Fruit fly (Drosophila melanogaster) whole organism, prepupa: ENCODE data around the gene PGRP-LC.
A peak's percentile ranks its signal among the peaks of the same experiment; 100 is the strongest.

Source experiments
- CG10631 ChIP-seq: fragments of 200-800 bp; sonication (Bioruptor generic); optimal IDR thresholded peaks from 2 replicates; lab custom pipeline; 2016; ENCODE audit warnings: missing biosample characterization, missing genetic modification characterization
- CG10669 ChIP-seq: fragments of 200-800 bp; sonication (Bioruptor generic); optimal IDR thresholded peaks from 3 replicates; lab custom pipeline; 2018; ENCODE audit warnings: missing biosample characterization, mild to moderate bottlenecking, missing genetic modification characterization, moderate library complexity
- CG11294 ChIP-seq: fragments of 200-800 bp; sonication (Bioruptor generic); IDR thresholded peaks from 2 replicates; pipeline ENCODE4 v1.3.6; 2022; ENCODE audit warnings: missing biosample characterization, missing genetic modification characterization
- CG11902 ChIP-seq: fragments of 200-800 bp; sonication (Bioruptor generic); optimal IDR thresholded peaks from 3 replicates; lab custom pipeline; 2016; ENCODE audit warnings: missing biosample characterization, missing genetic modification characterization
- CG15336 ChIP-seq: fragments of 200-800 bp; sonication (Bioruptor generic); IDR thresholded peaks from 2 replicates; pipeline ENCODE4 v1.3.6; 2022; ENCODE audit warnings: missing biosample characterization, missing genetic modification characterization
- CG1621 ChIP-seq: fragments of 200-800 bp; sonication (Bioruptor generic); optimal IDR thresholded peaks from 3 replicates; lab custom pipeline; 2018; ENCODE audit warnings: missing biosample characterization, mild to moderate bottlenecking, missing genetic modification characterization
- CG16779 ChIP-seq: fragments of 200-800 bp; sonication (Bioruptor generic); optimal IDR thresholded peaks from 3 replicates; lab custom pipeline; 2017; ENCODE audit warnings: missing biosample characterization, mild to moderate bottlenecking, missing genetic modification characterization
- CG31627 ChIP-seq: fragments of 200-800 bp; sonication (Bioruptor generic); optimal IDR thresholded peaks from 3 replicates; lab custom pipeline; 2016; ENCODE audit warnings: missing biosample characterization, missing genetic modification characterization
- CG32006 ChIP-seq: fragments of 200-800 bp; sonication (Bioruptor generic); optimal IDR thresholded peaks from 3 replicates; lab custom pipeline; 2017; ENCODE audit warnings: missing biosample characterization, mild to moderate bottlenecking, missing genetic modification characterization
- CG34406 ChIP-seq: fragments of 200-800 bp; sonication (Bioruptor generic); optimal IDR thresholded peaks from 3 replicates; lab custom pipeline; 2016; ENCODE audit warnings: missing biosample characterization, missing genetic modification characterization
- CG6163 ChIP-seq: fragments of 200-800 bp; sonication (Bioruptor generic); IDR thresholded peaks from 3 replicates; pipeline ENCODE4 v1.3.6; 2022; ENCODE audit warnings: missing biosample characterization, missing genetic modification characterization
- CG6276 ChIP-seq: fragments of 200-800 bp; sonication (Bioruptor generic); optimal IDR thresholded peaks from 2 replicates; lab custom pipeline; 2017; ENCODE audit warnings: missing biosample characterization, mild to moderate bottlenecking, missing genetic modification characterization
- CG6792 ChIP-seq: fragments of 200-800 bp; sonication (Bioruptor generic); optimal IDR thresholded peaks from 3 replicates; lab custom pipeline; 2016; ENCODE audit warnings: missing biosample characterization, missing genetic modification characterization
- CG6808 ChIP-seq: fragments of 200-800 bp; sonication (Bioruptor generic); optimal IDR thresholded peaks from 3 replicates; lab custom pipeline; 2017; ENCODE audit warnings: missing biosample characterization, missing genetic modification characterization, mild to moderate bottlenecking, moderate library complexity, missing genetic modification reagents
- CG6854 ChIP-seq: fragments of 200-800 bp; sonication (Bioruptor generic); optimal IDR thresholded peaks from 2 replicates; lab custom pipeline; 2017; ENCODE audit warnings: missing biosample characterization, mild to moderate bottlenecking, missing genetic modification characterization
- CG7368 ChIP-seq: fragments of 200-800 bp; sonication (Bioruptor generic); optimal IDR thresholded peaks from 3 replicates; lab custom pipeline; 2016; ENCODE audit warnings: missing biosample characterization, missing genetic modification characterization
- CG8119 ChIP-seq: fragments of 200-800 bp; sonication (Bioruptor generic); IDR thresholded peaks from 3 replicates; pipeline ENCODE4 v1.3.6; 2022; ENCODE audit warnings: missing biosample characterization, missing genetic modification characterization
- CG8319 ChIP-seq: fragments of 200-800 bp; sonication (Bioruptor generic); optimal IDR thresholded peaks from 3 replicates; lab custom pipeline; 2016; ENCODE audit warnings: missing biosample characterization, missing genetic modification characterization
- CG8632 ChIP-seq: fragments of 200-800 bp; sonication (Bioruptor generic); optimal IDR thresholded peaks from 3 replicates; lab custom pipeline; 2016; ENCODE audit warnings: missing biosample characterization, missing genetic modification characterization
- CG9139 ChIP-seq: fragments of 200-800 bp; sonication (Bioruptor generic); optimal IDR thresholded peaks from 3 replicates; lab custom pipeline; 2017; ENCODE audit warnings: missing biosample characterization, mild to moderate bottlenecking, missing genetic modification characterization
- Eip75B ChIP-seq: fragments of 200-800 bp; sonication (Bioruptor generic); optimal IDR thresholded peaks from 3 replicates; lab custom pipeline; 2016; ENCODE audit warnings: missing biosample characterization, missing genetic modification characterization
- Eip78C ChIP-seq: fragments of 200-800 bp; sonication (Bioruptor generic); peaks from one replicate; lab custom pipeline; 2016; ENCODE audit warnings: missing biosample characterization, missing genetic modification characterization
- Eip93F ChIP-seq: fragments of 200-800 bp; sonication (Bioruptor generic); optimal IDR thresholded peaks from 2 replicates; lab custom pipeline; 2016; ENCODE audit warnings: missing biosample characterization, mild to moderate bottlenecking, missing genetic modification characterization
- Ets21C ChIP-seq: fragments of 200-800 bp; sonication (Bioruptor generic); optimal IDR thresholded peaks from 3 replicates; lab custom pipeline; 2016; ENCODE audit warnings: missing biosample characterization, missing genetic modification characterization
- Ets96B ChIP-seq: fragments of 200-800 bp; optimal IDR thresholded peaks from 2 replicates; lab custom pipeline; 2019; ENCODE audit warnings: missing biosample characterization, mild to moderate bottlenecking, missing genetic modification characterization, moderate library complexity
- Hr38 ChIP-seq: sonication (Bioruptor generic); optimal IDR thresholded peaks from 2 replicates; lab custom pipeline; 2016; ENCODE audit warnings: missing biosample characterization, missing genetic modification characterization
- Hr4 ChIP-seq: fragments of 200-800 bp; sonication (Bioruptor generic); optimal IDR thresholded peaks from 3 replicates; lab custom pipeline; 2016; ENCODE audit warnings: missing biosample characterization, missing genetic modification characterization
- OdsH ChIP-seq: fragments of 200-800 bp; sonication (Bioruptor generic); optimal IDR thresholded peaks from 3 replicates; lab custom pipeline; 2016; ENCODE audit warnings: missing biosample characterization, missing genetic modification characterization
- Smox ChIP-seq: fragments of 200-800 bp; sonication (Bioruptor generic); optimal IDR thresholded peaks from 3 replicates; lab custom pipeline; 2016; ENCODE audit warnings: missing biosample characterization, missing genetic modification characterization
- Sox102F ChIP-seq: fragments of 200-800 bp; sonication (Bioruptor generic); optimal IDR thresholded peaks from 2 replicates; lab custom pipeline; 2016; ENCODE audit warnings: missing biosample characterization, mild to moderate bottlenecking, missing genetic modification characterization
- Sox14 ChIP-seq: fragments of 200-800 bp; sonication (Bioruptor generic); optimal IDR thresholded peaks from 3 replicates; lab custom pipeline; 2016; ENCODE audit warnings: missing biosample characterization, missing genetic modification characterization
- Sox15 ChIP-seq: fragments of 200-800 bp; sonication (Bioruptor generic); optimal IDR thresholded peaks from 3 replicates; lab custom pipeline; 2016; ENCODE audit warnings: missing biosample characterization, missing genetic modification characterization
- achi ChIP-seq: fragments of 200-800 bp; sonication (Bioruptor generic); optimal IDR thresholded peaks from 3 replicates; lab custom pipeline; 2016; ENCODE audit warnings: missing biosample characterization, missing genetic modification characterization
- cyc ChIP-seq: fragments of 200-800 bp; sonication (Bioruptor generic); optimal IDR thresholded peaks from 3 replicates; lab custom pipeline; 2016; ENCODE audit warnings: missing biosample characterization, missing genetic modification characterization
- dac ChIP-seq: fragments of 200-800 bp; sonication (Bioruptor generic); optimal IDR thresholded peaks from 2 replicates; lab custom pipeline; 2017; ENCODE audit warnings: missing biosample characterization, mild to moderate bottlenecking, missing genetic modification characterization
- dsx ChIP-seq: fragments of 200-800 bp; optimal IDR thresholded peaks from 3 replicates; lab custom pipeline; 2019; ENCODE audit warnings: missing biosample characterization, mild to moderate bottlenecking, missing genetic modification characterization, moderate library complexity; ENCODE audit not compliant: poor library complexity, severe bottlenecking
- eg ChIP-seq: fragments of 200-800 bp; sonication (Bioruptor generic); IDR thresholded peaks from 3 replicates; pipeline ENCODE4 v1.3.6; 2022; ENCODE audit warnings: missing biosample characterization, missing genetic modification characterization
- esn ChIP-seq: fragments of 200-800 bp; sonication (Bioruptor generic); optimal IDR thresholded peaks from 2 replicates; lab custom pipeline; 2016; ENCODE audit warnings: missing biosample characterization, mild to moderate bottlenecking, missing genetic modification characterization, moderate library complexity
- fd59A ChIP-seq: fragments of 200-800 bp; sonication (Bioruptor generic); optimal IDR thresholded peaks from 2 replicates; lab custom pipeline; 2017; ENCODE audit warnings: missing biosample characterization, mild to moderate bottlenecking, missing genetic modification characterization, missing genetic modification reagents
- fd85E ChIP-seq: fragments of 200-800 bp; sonication (Bioruptor generic); optimal IDR thresholded peaks from 3 replicates; lab custom pipeline; 2016; ENCODE audit warnings: missing biosample characterization, missing genetic modification characterization
- fkh ChIP-seq: fragments of 200-800 bp; sonication (Bioruptor generic); optimal IDR thresholded peaks from 3 replicates; lab custom pipeline; 2017; ENCODE audit warnings: missing biosample characterization, mild to moderate bottlenecking, missing genetic modification characterization, moderate library complexity
- lz ChIP-seq: fragments of 200-800 bp; sonication (Bioruptor generic); optimal IDR thresholded peaks from 3 replicates; lab custom pipeline; 2016; ENCODE audit warnings: missing biosample characterization, missing genetic modification characterization
- net ChIP-seq: fragments of 200-800 bp; sonication (Bioruptor generic); optimal IDR thresholded peaks from 3 replicates; lab custom pipeline; 2016; ENCODE audit warnings: missing biosample characterization, missing genetic modification characterization
- pdm3 ChIP-seq: fragments of 200-800 bp; sonication (Bioruptor generic); optimal IDR thresholded peaks from 3 replicates; lab custom pipeline; 2016; ENCODE audit warnings: missing biosample characterization, missing genetic modification characterization
- salr ChIP-seq, 2 experiments: fragments of 200-800 bp; sonication (Bioruptor generic); optimal IDR thresholded peaks; 3 replicates each; lab custom pipeline; 2016 to 2018; ENCODE audit warnings: missing biosample characterization in 2 of 2, missing genetic modification characterization in 2 of 2, mild to moderate bottlenecking in 1 of 2
- spab ChIP-seq: fragments of 200-800 bp; sonication (Bioruptor generic); optimal IDR thresholded peaks from 2 replicates; lab custom pipeline; 2017; ENCODE audit warnings: missing biosample characterization, mild to moderate bottlenecking, missing genetic modification characterization, missing genetic modification reagents
- ss ChIP-seq, 2 experiments: fragments of 200-800 bp; sonication (Bioruptor generic); optimal IDR thresholded peaks; 2 replicates in 1 of 2; 3 replicates in 1 of 2; lab custom pipeline; 2017 to 2018; ENCODE audit warnings: mild to moderate bottlenecking in 2 of 2, missing biosample characterization in 2 of 2, missing genetic modification characterization in 2 of 2, moderate library complexity in 1 of 2
- svp ChIP-seq: fragments of 200-800 bp; sonication (Bioruptor generic); peaks from one replicate; lab custom pipeline; 2016; ENCODE audit warnings: missing biosample characterization, missing genetic modification characterization
- vri ChIP-seq: fragments of 200-800 bp; sonication (Bioruptor generic); optimal IDR thresholded peaks from 3 replicates; lab custom pipeline; 2016; ENCODE audit warnings: missing biosample characterization, mild to moderate bottlenecking, missing genetic modification characterization

Gene PGRP-LC

DNA sequence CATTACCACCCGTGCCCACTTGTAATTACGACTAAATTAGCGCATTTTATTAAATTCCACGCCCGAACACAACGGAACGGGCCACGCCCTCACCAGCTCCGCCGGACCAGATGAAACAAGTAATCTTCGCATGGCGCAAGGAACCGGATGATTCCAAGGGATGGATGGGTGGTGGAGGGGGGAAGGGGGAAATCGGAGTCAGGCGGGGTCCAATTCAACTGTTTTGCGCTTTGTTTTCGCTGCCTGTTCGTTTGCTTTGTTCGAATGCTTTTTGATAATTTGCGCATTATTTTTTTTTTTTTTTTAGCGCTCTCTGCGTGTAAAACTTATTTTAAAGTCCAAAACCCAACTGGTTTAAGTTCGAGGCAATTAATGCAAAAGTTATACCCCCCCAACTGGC lies 58.1 kb downstream of the PGRP-LC start:
- TF ChIP-seq Hr4 (GFP tag; lab: Kevin White, UChicago) (no peak), ss (GFP tag; optimal IDR thresholded peaks at IDR 0.05; lab: Kevin White, UChicago) (peak in 1 of 2 experiments; percentile 19), salr (GFP tag; optimal IDR thresholded peaks at IDR 0.05; lab: Kevin White, UChicago) (no peak), vri (GFP tag; lab: Kevin White, UChicago) (no peak), CG1621 (tag; lab: Kevin White, UChicago) (peak; percentile 76), svp (GFP tag; lab: Kevin White, UChicago) (peak; percentile 40), Sox15 (no peak), fkh (GFP tag; lab: Kevin White, UChicago) (no peak), Sox14 (GFP tag; lab: Kevin White, UChicago) (peak; percentile 21), CG8119 (GFP tag; lab: Robert Waterston, UW) (no peak), CG6808 (GFP tag; lab: Kevin White, UChicago) (no peak), dsx (no peak)

DNA sequence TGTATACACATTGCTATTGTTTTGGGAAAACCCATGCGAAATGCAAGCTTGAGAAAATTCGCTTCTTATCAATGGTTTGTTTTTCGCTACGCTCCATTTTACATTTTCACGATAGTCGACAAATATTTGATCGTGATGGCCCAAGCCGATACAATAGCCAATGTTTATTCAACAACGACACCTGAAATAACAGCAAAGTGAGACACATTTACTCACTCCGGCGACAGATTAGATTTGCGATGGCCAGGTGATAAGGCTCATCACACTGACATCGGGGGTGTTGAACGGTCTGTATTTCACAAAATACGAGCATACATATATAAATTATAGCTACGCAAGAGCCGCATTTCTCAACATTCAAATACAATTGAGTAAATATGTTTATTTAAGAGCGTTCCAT lies 58.5 kb downstream of the PGRP-LC start:
- TF ChIP-seq CG11902, result no peak
- no peak for TF ChIP-seq achi (GFP tag; lab: Kevin White, UChicago)
- TF ChIP-seq Eip75B, result no peak
- 0 out of 3 replicates have a peak, but pooled peaks have one; percentile 22 for TF ChIP-seq CG8119 (GFP tag; lab: Robert Waterston, UW)
- no peak for TF ChIP-seq fd59A (GFP tag; lab: Kevin White, UChicago)
- TF ChIP-seq CG10669 (GFP tag; lab: Kevin White, UChicago), result no peak
- TF ChIP-seq CG6808 (GFP tag; lab: Kevin White, UChicago), result peak; percentile 52
- TF ChIP-seq dac (GFP tag; lab: Kevin White, UChicago), result no peak
- peak; percentile 23 for TF ChIP-seq spab (GFP tag; lab: Kevin White, UChicago)
- TF ChIP-seq CG1621 (tag; lab: Kevin White, UChicago), result no peak
- TF ChIP-seq CG31627 (GFP tag; lab: Kevin White, UChicago), result no peak
- TF ChIP-seq CG7368 (GFP tag; lab: Kevin White, UChicago), result peak; percentile 1
- TF ChIP-seq vri (GFP tag; lab: Kevin White, UChicago), result peak; percentile 40
- no peak for TF ChIP-seq ss (GFP tag; optimal IDR thresholded peaks at IDR 0.05; lab: Kevin White, UChicago)
- TF ChIP-seq Sox102F (GFP tag; lab: Kevin White, UChicago), result no peak
- TF ChIP-seq CG32006 (GFP tag; lab: Kevin White, UChicago), result no peak
- TF ChIP-seq CG15336 (GFP tag; lab: Robert Waterston, UW), result no peak
- no peak for TF ChIP-seq Eip93F
- TF ChIP-seq svp (GFP tag; lab: Kevin White, UChicago), result peak; percentile 45
- TF ChIP-seq Hr4 (GFP tag; lab: Kevin White, UChicago), result no peak
- TF ChIP-seq CG8632, result no peak
- TF ChIP-seq CG6792 (GFP tag; lab: Kevin White, UChicago), result no peak
- no peak for TF ChIP-seq cyc (GFP tag; lab: Kevin White, UChicago)
- TF ChIP-seq Hr38 (GFP tag; lab: Kevin White, UChicago), result no peak
- TF ChIP-seq CG6276 (GFP tag; lab: Kevin White, UChicago), result no peak
- peak; percentile 4 for TF ChIP-seq OdsH (GFP tag; lab: Kevin White, UChicago)
- peak; percentile 16 for TF ChIP-seq CG10631
- TF ChIP-seq fd85E, result no peak
- TF ChIP-seq fkh (GFP tag; lab: Kevin White, UChicago), result peak; percentile 93
- peak; percentile 4 for TF ChIP-seq CG16779 (tag; lab: Kevin White, UChicago)
- no peak for TF ChIP-seq CG9139 (GFP tag; lab: Kevin White, UChicago)
- no peak for TF ChIP-seq dsx
- TF ChIP-seq CG6854 (GFP tag; lab: Kevin White, UChicago), result no peak
- no peak for TF ChIP-seq CG8319 (GFP tag; lab: Kevin White, UChicago)
- TF ChIP-seq eg, result no peak
- no peak for TF ChIP-seq Ets21C (GFP tag; lab: Kevin White, UChicago)
- no peak for TF ChIP-seq net (GFP tag; lab: Kevin White, UChicago)
- peak; percentile 9 for TF ChIP-seq esn (GFP tag; lab: Kevin White, UChicago)
- no peak for TF ChIP-seq Sox14 (GFP tag; lab: Kevin White, UChicago)
- TF ChIP-seq CG6163 (GFP tag; lab: Robert Waterston, UW), result peak; percentile 57; the same call in 2 of the 3 replicates
- no peak for TF ChIP-seq pdm3 (GFP tag; lab: Kevin White, UChicago)
- peak; percentile 25 for TF ChIP-seq Eip78C
- TF ChIP-seq Sox15, result no peak
- no peak for TF ChIP-seq CG34406 (GFP tag; lab: Kevin White, UChicago)
- no peak for TF ChIP-seq lz (GFP tag; lab: Kevin White, UChicago)
- TF ChIP-seq Smox, result no peak
- no peak for TF ChIP-seq CG11294 (GFP tag; lab: Robert Waterston, UW)
- TF ChIP-seq Ets96B (tag; lab: Kevin White, UChicago), result no peak
